Worm (Caenorhabditis elegans): ENCODE data around the gene C25H3.17.

The C25H3.17 gene

ce11 chrII:5649236-5650004 lies 20.1 kb downstream of the C25H3.17 start, which contains the start of the genes sam-4, F59E12.17 and zyg-1 (continued):
- TF ChIP-seq zfp-3 (GFP tag; conservative IDR thresholded peaks at IDR 0.05), result no peak
- TF ChIP-seq mdl-1 (tag; optimal IDR thresholded peaks at IDR 0.05), result peak in 1 of 2 experiments; percentile 9
- TF ChIP-seq R02D3.7 (tag; optimal IDR thresholded peaks at IDR 0.05), result no peak
- TF ChIP-seq ama-1 (optimal IDR thresholded peaks at IDR 0.05), result no peak
- no peak for TF ChIP-seq madf-9 (GFP tag; conservative IDR thresholded peaks at IDR 0.05)
- TF ChIP-seq nhr-28 (tag; optimal IDR thresholded peaks at IDR 0.05), result peak; percentile 52
- peak; percentile 50 for TF ChIP-seq aha-1 (tag)
- no peak for TF ChIP-seq ceh-28 (tag; optimal IDR thresholded peaks at IDR 0.05)
- peak; percentile 92 for TF ChIP-seq lin-38 (GFP tag; IDR thresholded peaks at IDR 0.05)
- TF ChIP-seq unc-130 (GFP tag; optimal IDR thresholded peaks at IDR 0.05), result peak; percentile 88

ce11 chrII:5648272-5648671 lies 21.2 kb downstream of the C25H3.17 start, which contains the start of gene ddl-1:
Gene ddl-1, minus strand, starts transcription at chrII:5648372.
- TF ChIP-seq lin-38 (GFP tag; IDR thresholded peaks at IDR 0.05), result no peak
- TF ChIP-seq gei-8 (GFP tag; optimal IDR thresholded peaks at IDR 0.05), result no peak
- no peak for TF ChIP-seq dmd-9 (GFP tag; IDR thresholded peaks at IDR 0.05)
- no peak for TF ChIP-seq hif-1 (tag; optimal IDR thresholded peaks at IDR 0.05)
- TF ChIP-seq dpl-1 (GFP tag; optimal IDR thresholded peaks at IDR 0.05), result no peak
- TF ChIP-seq nhr-28 (tag; optimal IDR thresholded peaks at IDR 0.05), result no peak
- TF ChIP-seq dve-1 (tag; optimal IDR thresholded peaks at IDR 0.05; ENCODE audit: insufficient read depth), result no peak
- TF ChIP-seq duxl-1 (tag; optimal IDR thresholded peaks at IDR 0.05; ENCODE audit: poor library complexity), result no peak
- TF ChIP-seq spr-3 (GFP tag; optimal IDR thresholded peaks at IDR 0.05), result no peak
- no peak for TF ChIP-seq hmg-1.1 (GFP tag; IDR thresholded peaks at IDR 0.05)

ce11 chrII:5646942-5647341 lies 22.5 kb downstream of the C25H3.17 start, which contains the start of gene F59E12.9:
Gene F59E12.9, minus strand, starts transcription at chrII:5647042.
- TF ChIP-seq lin-13 (GFP tag; optimal IDR thresholded peaks at IDR 0.05), result no peak
- TF ChIP-seq spr-3 (GFP tag; optimal IDR thresholded peaks at IDR 0.05), result no peak
- TF ChIP-seq R02D3.7 (tag; optimal IDR thresholded peaks at IDR 0.05), result no peak
- no peak for TF ChIP-seq mxl-3 (GFP tag; optimal IDR thresholded peaks at IDR 0.05)
- TF ChIP-seq unc-39 (tag; optimal IDR thresholded peaks at IDR 0.05), result no peak
- TF ChIP-seq nhr-102 (tag; optimal IDR thresholded peaks at IDR 0.05), result no peak
- TF ChIP-seq mep-1 (tag; optimal IDR thresholded peaks at IDR 0.05), result no peak

ce11 chrII:5642110-5642509 lies 27.4 kb downstream of the C25H3.17 start:
- 0 out of 2 replicates have a peak, but pooled peaks have one; percentile 16 for TF ChIP-seq set-16 (GFP tag; IDR thresholded peaks at IDR 0.05)
- TF ChIP-seq Y105C5A.15 (GFP tag; IDR thresholded peaks at IDR 0.05), result no peak
- no peak for TF ChIP-seq nhr-42 (GFP tag; IDR thresholded peaks at IDR 0.05)
- TF ChIP-seq dmd-9 (GFP tag; IDR thresholded peaks at IDR 0.05), result no peak
- TF ChIP-seq mxl-3 (GFP tag; optimal IDR thresholded peaks at IDR 0.05), result no peak
- no peak for TF ChIP-seq fos-1 (tag; optimal IDR thresholded peaks at IDR 0.05)
- TF ChIP-seq aha-1 (tag), result peak; percentile 95

- TF ChIP-seq set-16 (GFP tag; IDR thresholded peaks at IDR 0.05) (peak; percentile 69; the same call in 1 of the 2 replicates), T26A8.4 (GFP tag; IDR thresholded peaks at IDR 0.05) (no peak)
These were observed 29.0 kb downstream of the C25H3.17 start for ce11 chrII:5640362-5641079.

ce11 chrII:5638059-5638458 lies 31.4 kb downstream of the C25H3.17 start, which contains the start of gene F59E12.3:
Gene F59E12.3, plus strand, starts transcription at chrII:5638359.
- TF ChIP-seq egl-43 (GFP tag; IDR thresholded peaks at IDR 0.05) (no peak), mdl-1 (tag; optimal IDR thresholded peaks at IDR 0.05) (no peak), daf-12 (tag; optimal IDR thresholded peaks at IDR 0.05) (no peak), tra-1 (GFP tag; IDR thresholded peaks at IDR 0.05) (no peak), hif-1 (tag; optimal IDR thresholded peaks at IDR 0.05) (no peak), dpl-1 (GFP tag; optimal IDR thresholded peaks at IDR 0.05) (no peak), unc-130 (GFP tag; optimal IDR thresholded peaks at IDR 0.05) (no peak), mdt-29 (GFP tag; IDR thresholded peaks at IDR 0.05) (no peak), fkh-10 (GFP tag; optimal IDR thresholded peaks at IDR 0.05) (no peak)

All from whole organism, L4 larva.